Fruit fly (Drosophila melanogaster) whole organism, embryonic: ENCODE measurements around the gene CG31207.

Experiments used
- Atf3 ChIP-seq: fragments of 200-800 bp; sonication (Bioruptor generic); optimal IDR thresholded peaks from 3 replicates; lab custom pipeline; 2016; ENCODE audit warnings: missing biosample characterization, missing genetic modification characterization
- CG10431 ChIP-seq: fragments of 200-800 bp; sonication (Bioruptor generic); optimal IDR thresholded peaks from 3 replicates; lab custom pipeline; 2018; ENCODE audit warnings: missing biosample characterization, mild to moderate bottlenecking, missing genetic modification characterization
- CG10543 ChIP-seq: fragments of 200-800 bp; sonication (Bioruptor generic); optimal IDR thresholded peaks from 3 replicates; lab custom pipeline; 2017; ENCODE audit warnings: missing biosample characterization, mild to moderate bottlenecking, missing genetic modification characterization, moderate library complexity
- CG10565 ChIP-seq: fragments of 200-800 bp; sonication (Bioruptor generic); optimal IDR thresholded peaks from 3 replicates; lab custom pipeline; 2016; ENCODE audit warnings: missing biosample characterization, mild to moderate bottlenecking, missing genetic modification characterization
- CG11398 ChIP-seq: fragments of 200-800 bp; sonication (Bioruptor generic); optimal IDR thresholded peaks from 2 replicates; lab custom pipeline; 2016; ENCODE audit warnings: missing biosample characterization, missing genetic modification characterization
- CG11456 ChIP-seq: fragments of 200-800 bp; sonication (Bioruptor generic); IDR thresholded peaks from 3 replicates; pipeline ENCODE4 v1.3.6; 2022; ENCODE audit warnings: missing biosample characterization, missing genetic modification characterization
- CG11696 ChIP-seq: fragments of 200-800 bp; sonication (Bioruptor generic); IDR thresholded peaks from 2 replicates; pipeline ENCODE4 v1.3.6; 2022; ENCODE audit warnings: missing biosample characterization, missing genetic modification characterization
- CG12236 ChIP-seq: fragments of 200-800 bp; sonication (Bioruptor generic); optimal IDR thresholded peaks from 2 replicates; lab custom pipeline; 2016; ENCODE audit warnings: missing biosample characterization, missing genetic modification characterization
- CG12942 ChIP-seq: fragments of 200-800 bp; sonication (Bioruptor generic); optimal IDR thresholded peaks from 3 replicates; lab custom pipeline; 2016; ENCODE audit warnings: missing biosample characterization, missing genetic modification characterization
- CG14014 ChIP-seq: fragments of 200-800 bp; sonication (Bioruptor generic); IDR thresholded peaks from 2 replicates; pipeline ENCODE4 v1.3.6; 2022; ENCODE audit warnings: missing biosample characterization, missing genetic modification characterization
- CG14860 ChIP-seq: fragments of 200-800 bp; sonication (Bioruptor generic); IDR thresholded peaks from 3 replicates; pipeline ENCODE4 v1.3.6; 2022; ENCODE audit warnings: missing biosample characterization, missing genetic modification characterization; ENCODE audit not compliant: partially characterized antibody
- CG1602 ChIP-seq: fragments of 200-800 bp; sonication (Bioruptor generic); optimal IDR thresholded peaks from 3 replicates; lab custom pipeline; 2016; ENCODE audit warnings: missing biosample characterization, missing genetic modification characterization
- CG17612 ChIP-seq: fragments of 200-800 bp; sonication (Bioruptor generic); IDR thresholded peaks from 2 replicates; pipeline ENCODE4 v1.3.6; 2022; ENCODE audit warnings: missing biosample characterization, missing genetic modification characterization
- CG1832 ChIP-seq: fragments of 200-800 bp; sonication (Bioruptor generic); optimal IDR thresholded peaks from 2 replicates; lab custom pipeline; 2017; ENCODE audit warnings: missing biosample characterization, mild to moderate bottlenecking, missing genetic modification characterization, inconsistent platforms
- CG18764 ChIP-seq: fragments of 200-800 bp; sonication (Bioruptor generic); optimal IDR thresholded peaks from 3 replicates; lab custom pipeline; 2016; ENCODE audit warnings: missing biosample characterization, missing genetic modification characterization
- CG30431 ChIP-seq: fragments of 200-800 bp; sonication (Bioruptor generic); optimal IDR thresholded peaks from 2 replicates; lab custom pipeline; 2017; ENCODE audit warnings: missing biosample characterization, missing genetic modification characterization
- CG34224 ChIP-seq: fragments of 200-800 bp; sonication (Bioruptor generic); IDR thresholded peaks from 3 replicates; pipeline ENCODE4 v1.3.6; 2022; ENCODE audit warnings: missing biosample characterization, missing genetic modification characterization; ENCODE audit not compliant: partially characterized antibody
- CG4404 ChIP-seq: fragments of 200-800 bp; sonication (Bioruptor generic); IDR thresholded peaks from 2 replicates; pipeline ENCODE4 v1.3.6; 2022; ENCODE audit warnings: missing biosample characterization, missing genetic modification characterization
- CG6654 ChIP-seq: fragments of 200-800 bp; sonication (Bioruptor generic); optimal IDR thresholded peaks from 2 replicates; lab custom pipeline; 2017; ENCODE audit warnings: missing biosample characterization, mild to moderate bottlenecking, missing genetic modification characterization
- CG8765 ChIP-seq: fragments of 200-800 bp; sonication (Bioruptor generic); IDR thresholded peaks from 2 replicates; pipeline ENCODE4 v1.3.6; 2022; ENCODE audit warnings: missing biosample characterization, missing genetic modification characterization
- CTCF ChIP-seq: fragments of 200-800 bp; sonication (Bioruptor generic); optimal IDR thresholded peaks from 2 replicates; lab custom pipeline; 2017; ENCODE audit warnings: missing biosample characterization, mild to moderate bottlenecking, missing genetic modification characterization, moderate library complexity
- CkIIα-i1 ChIP-seq: fragments of 200-800 bp; sonication (Bioruptor generic); IDR thresholded peaks from 2 replicates; pipeline ENCODE4 v1.3.6; 2022; ENCODE audit warnings: missing biosample characterization, missing genetic modification characterization
- D19B ChIP-seq: fragments of 200-800 bp; sonication (Bioruptor generic); optimal IDR thresholded peaks from 2 replicates; lab custom pipeline; 2017; ENCODE audit warnings: missing biosample characterization, mild to moderate bottlenecking, missing genetic modification characterization
- Dfd ChIP-seq, 2 experiments: fragments of >200 bp; optimal IDR thresholded peaks; 2 replicates each; lab custom pipeline; 2017; ENCODE audit warnings: missing biosample characterization in 2 of 2, missing genetic modification characterization in 2 of 2
- Dip2 ChIP-seq: fragments of 200-800 bp; sonication (Bioruptor generic); IDR thresholded peaks from 2 replicates; pipeline ENCODE4 v1.3.6; 2022; ENCODE audit warnings: missing biosample characterization, missing genetic modification characterization
- GATAe ChIP-seq: fragments of 200-800 bp; sonication (Bioruptor generic); conservative IDR thresholded peaks from 2 replicates; pipeline ENCODE4 v1.3.6; 2022; ENCODE audit warnings: missing biosample characterization, missing genetic modification characterization
- HLH3B ChIP-seq: fragments of 200-800 bp; sonication (Bioruptor generic); IDR thresholded peaks from 2 replicates; pipeline ENCODE4 v1.3.6; 2022; ENCODE audit warnings: missing biosample characterization, missing genetic modification characterization
- Jarid2 ChIP-seq: fragments of 200-800 bp; sonication (Bioruptor generic); optimal IDR thresholded peaks from 3 replicates; lab custom pipeline; 2017; ENCODE audit warnings: mild to moderate bottlenecking, missing biosample characterization, missing genetic modification reagents, missing genetic modification characterization
- Med ChIP-seq: fragments of 200-800 bp; sonication (Bioruptor generic); peaks from one replicate; lab custom pipeline; 2016; ENCODE audit warnings: missing biosample characterization, missing genetic modification characterization, mild to moderate bottlenecking, inconsistent platforms, moderate library complexity
- Nf-YA ChIP-seq: fragments of 200-800 bp; sonication (Bioruptor generic); IDR thresholded peaks from 2 replicates; pipeline ENCODE4 v1.3.6; 2022; ENCODE audit warnings: missing biosample characterization, missing genetic modification characterization
- Rfx ChIP-seq: fragments of 200-800 bp; sonication (Bioruptor generic); IDR thresholded peaks from 2 replicates; pipeline ENCODE4 v1.3.6; 2022; ENCODE audit warnings: missing biosample characterization, missing genetic modification characterization
- Spps ChIP-seq: fragments of 200-800 bp; sonication (Bioruptor generic); optimal IDR thresholded peaks from 2 replicates; lab custom pipeline; 2018; ENCODE audit warnings: missing biosample characterization, mild to moderate bottlenecking, missing genetic modification characterization
- Sry-δ ChIP-seq: fragments of 200-800 bp; sonication (Bioruptor generic); optimal IDR thresholded peaks from 2 replicates; lab custom pipeline; 2016; ENCODE audit warnings: missing biosample characterization, missing genetic modification characterization
- Vsx1 ChIP-seq: fragments of 200-800 bp; sonication (Bioruptor generic); optimal IDR thresholded peaks from 2 replicates; lab custom pipeline; 2017; ENCODE audit warnings: missing biosample characterization, mild to moderate bottlenecking, missing genetic modification characterization, missing genetic modification reagents
- Xrp1 ChIP-seq: fragments of 200-800 bp; sonication (Bioruptor generic); IDR thresholded peaks from 2 replicates; pipeline ENCODE4 v1.3.6; 2022; ENCODE audit warnings: missing biosample characterization, missing genetic modification characterization
- ase ChIP-seq: fragments of 200-800 bp; sonication (Bioruptor generic); IDR thresholded peaks from 3 replicates; pipeline ENCODE4 v1.3.6; 2022; ENCODE audit warnings: missing biosample characterization, missing genetic modification characterization
- ato ChIP-seq: fragments of 200-800 bp; sonication (Bioruptor generic); IDR thresholded peaks from 2 replicates; pipeline ENCODE4 v1.3.6; 2022; ENCODE audit warnings: missing biosample characterization, missing genetic modification characterization; ENCODE audit not compliant: partially characterized antibody
- esg ChIP-seq: fragments of 200-800 bp; sonication (Bioruptor generic); conservative IDR thresholded peaks from 2 replicates; pipeline ENCODE4 v1.3.6; 2022; ENCODE audit warnings: missing biosample characterization, missing genetic modification characterization
- grau ChIP-seq: fragments of 200-800 bp; optimal IDR thresholded peaks from 3 replicates; lab custom pipeline; 2019; ENCODE audit warnings: missing biosample characterization, mild to moderate bottlenecking, missing genetic modification characterization, moderate library complexity
- ind ChIP-seq: fragments of 200-800 bp; sonication (Bioruptor generic); optimal IDR thresholded peaks from 3 replicates; lab custom pipeline; 2016; ENCODE audit warnings: missing biosample characterization, missing genetic modification characterization
- kni ChIP-seq: fragments of 200-800 bp; sonication (Bioruptor generic); optimal IDR thresholded peaks from 3 replicates; lab custom pipeline; 2017; ENCODE audit warnings: mild to moderate bottlenecking, missing biosample characterization, missing genetic modification reagents, missing genetic modification characterization
- lab ChIP-seq: fragments of 200-800 bp; sonication (Bioruptor generic); optimal IDR thresholded peaks from 3 replicates; lab custom pipeline; 2017; ENCODE audit warnings: missing biosample characterization, missing genetic modification characterization, mild to moderate bottlenecking, moderate library complexity, missing genetic modification reagents
- lola ChIP-seq, 3 experiments: fragments of >200 bp in 2 of 3; fragments of 200-800 bp in 1 of 3; sonication (Bioruptor generic) in 1 of 3; optimal IDR thresholded peaks; 2 replicates each; lab custom pipeline; 2017 to 2019; ENCODE audit warnings: missing biosample characterization in 3 of 3, missing genetic modification characterization in 3 of 3, mild to moderate bottlenecking in 1 of 3, moderate library complexity in 1 of 3
- otp ChIP-seq: fragments of 200-800 bp; sonication (Bioruptor generic); IDR thresholded peaks from 3 replicates; pipeline ENCODE4, ENCODE4 v1.3.6; 2022; ENCODE audit warnings: missing biosample characterization, missing genetic modification characterization
- shn ChIP-seq: fragments of 200-800 bp; sonication (Bioruptor generic); optimal IDR thresholded peaks from 3 replicates; lab custom pipeline; 2016; ENCODE audit warnings: missing biosample characterization, missing genetic modification characterization
- sima ChIP-seq: fragments of 200-800 bp; sonication (Bioruptor generic); optimal IDR thresholded peaks from 2 replicates; lab custom pipeline; 2016; ENCODE audit warnings: missing biosample characterization, missing genetic modification characterization
- slbo ChIP-seq: fragments of 200-800 bp; sonication (Bioruptor generic); IDR thresholded peaks from 2 replicates; pipeline ENCODE4 v1.3.6; 2022; ENCODE audit warnings: missing biosample characterization, missing genetic modification characterization
- trem ChIP-seq: fragments of 200-800 bp; optimal IDR thresholded peaks from 3 replicates; lab custom pipeline; 2019; ENCODE audit warnings: missing biosample characterization, mild to moderate bottlenecking, missing genetic modification characterization, moderate library complexity
- wdn ChIP-seq: fragments of 200-800 bp; sonication (Bioruptor generic); IDR thresholded peaks from 2 replicates; pipeline ENCODE4 v1.3.6; 2022; ENCODE audit warnings: missing biosample characterization, missing genetic modification characterization
- wek ChIP-seq: fragments of 200-800 bp; sonication (Bioruptor generic); optimal IDR thresholded peaks from 3 replicates; lab custom pipeline; 2018; ENCODE audit warnings: missing biosample characterization, mild to moderate bottlenecking, missing genetic modification characterization, moderate library complexity
- z ChIP-seq: fragments of 200-800 bp; sonication (Bioruptor generic); IDR thresholded peaks from 3 replicates; pipeline ENCODE4 v1.3.6; 2022; ENCODE audit warnings: missing biosample characterization, missing genetic modification characterization

Gene CG31207

dm6 chr3R:21060430-21061245, 13.8 kb upstream of the CG31207 start, which contains the start of gene Mvl (continued):
- TF ChIP-seq CG1832 (GFP tag; lab: Kevin White, UChicago) (peak; percentile 74), trem (peak; percentile 56), CG6654 (GFP tag; lab: Kevin White, UChicago) (no peak), Dfd (GFP tag; optimal IDR thresholded peaks at IDR 0.05; lab: Kevin White, UChicago) (no peak), lab (GFP tag; lab: Kevin White, UChicago) (peak; percentile 71), CG11456 (GFP tag; lab: Robert Waterston, UW) (no peak), ato (no peak), CG11398 (GFP tag; lab: Kevin White, UChicago) (no peak), D19B (GFP tag; lab: Kevin White, UChicago) (no peak), CG14014 (no peak), esg (GFP tag; lab: Robert Waterston, UW) (no peak), Spps (peak; percentile 6), CG10565 (GFP tag; lab: Kevin White, UChicago) (no peak), CTCF (peak; percentile 30), CG18764 (GFP tag; lab: Kevin White, UChicago) (no peak), CG17612 (GFP tag; lab: Robert Waterston, UW) (no peak), CG11696 (no peak), Jarid2 (peak; percentile 74), Sry-δ (peak; percentile 38), Rfx (GFP tag; lab: Robert Waterston, UW) (peak; percentile 18; the same call in 1 of the 2 replicates), Atf3 (no peak), CG14860 (GFP tag; lab: Robert Waterston, UW) (0 out of 3 replicates have a peak, but pooled peaks have one; percentile 25), wdn (no peak), CkIIα-i1 (no peak), Vsx1 (GFP tag; lab: Kevin White, UChicago) (no peak), CG10431 (GFP tag; lab: Kevin White, UChicago) (no peak), ase (GFP tag; lab: Robert Waterston, UW) (no peak), otp (GFP tag; lab: Robert Waterston, UW) (no peak), Nf-YA (no peak), wek (GFP tag; lab: Kevin White, UChicago) (no peak), CG34224 (peak; percentile 24; the same call in 1 of the 3 replicates), CG12942 (GFP tag; lab: Kevin White, UChicago) (no peak), ind (no peak), CG10543 (GFP tag; lab: Kevin White, UChicago) (peak; percentile 58), lola (GFP tag; optimal IDR thresholded peaks at IDR 0.05; lab: Kevin White, UChicago) (no peak), z (GFP tag; lab: Robert Waterston, UW) (peak; percentile 73), CG30431 (no peak), HLH3B (GFP tag; lab: Robert Waterston, UW) (no peak), shn (GFP tag; lab: Kevin White, UChicago) (no peak), grau (tag; lab: Kevin White, UChicago) (peak; percentile 4), sima (GFP tag; lab: Kevin White, UChicago) (no peak), Med (GFP tag; lab: Kevin White, UChicago) (peak; percentile 69), CG1602 (GFP tag; lab: Kevin White, UChicago) (no peak), CG12236 (no peak), CG4404 (GFP tag; lab: Robert Waterston, UW) (no peak), Xrp1 (GFP tag; lab: Robert Waterston, UW) (no peak), CG8765 (GFP tag; lab: Robert Waterston, UW) (no peak), kni (GFP tag; lab: Kevin White, UChicago) (peak; percentile 58), GATAe (0 out of 2 replicates have a peak, but pooled peaks have one; percentile 10), slbo (GFP tag; lab: Robert Waterston, UW) (no peak), Dip2 (no peak)
